Fruit fly (Drosophila melanogaster) whole organism, embryonic: ENCODE results near the gene CG43090.

ENCODE experiments used
- Aef1 ChIP-seq: fragments of 200-800 bp; sonication (Bioruptor generic); IDR thresholded peaks from 3 replicates; pipeline ENCODE4 v1.3.6; 2022; ENCODE audit warnings: missing biosample characterization, missing genetic modification characterization
- B-H1 ChIP-seq: fragments of 200-800 bp; sonication (Bioruptor generic); IDR thresholded peaks from 3 replicates; pipeline ENCODE4 v1.3.6; 2022; ENCODE audit warnings: missing biosample characterization, missing genetic modification characterization
- CG10366 ChIP-seq: fragments of 200-800 bp; sonication (Bioruptor generic); IDR thresholded peaks from 2 replicates; pipeline ENCODE4 v1.3.6; 2022; ENCODE audit warnings: missing biosample characterization, missing genetic modification characterization
- CG10543 ChIP-seq: fragments of 200-800 bp; sonication (Bioruptor generic); optimal IDR thresholded peaks from 3 replicates; lab custom pipeline; 2017; ENCODE audit warnings: missing biosample characterization, mild to moderate bottlenecking, missing genetic modification characterization, moderate library complexity
- CG10565 ChIP-seq: fragments of 200-800 bp; sonication (Bioruptor generic); optimal IDR thresholded peaks from 3 replicates; lab custom pipeline; 2016; ENCODE audit warnings: missing biosample characterization, mild to moderate bottlenecking, missing genetic modification characterization
- CG13287 ChIP-seq: fragments of 200-800 bp; sonication (Bioruptor generic); IDR thresholded peaks from 2 replicates; pipeline ENCODE4 v1.3.6; 2022; ENCODE audit warnings: missing biosample characterization, missing genetic modification characterization; ENCODE audit not compliant: partially characterized antibody
- CG14667 ChIP-seq: fragments of 200-800 bp; sonication (Bioruptor generic); IDR thresholded peaks from 2 replicates; pipeline ENCODE4 v1.3.6; 2022; ENCODE audit warnings: missing biosample characterization, missing genetic modification characterization
- CG14860 ChIP-seq: fragments of 200-800 bp; sonication (Bioruptor generic); IDR thresholded peaks from 3 replicates; pipeline ENCODE4 v1.3.6; 2022; ENCODE audit warnings: missing biosample characterization, missing genetic modification characterization; ENCODE audit not compliant: partially characterized antibody
- CG1602 ChIP-seq: fragments of 200-800 bp; sonication (Bioruptor generic); optimal IDR thresholded peaks from 3 replicates; lab custom pipeline; 2016; ENCODE audit warnings: missing biosample characterization, missing genetic modification characterization
- CG16779 ChIP-seq: fragments of 200-800 bp; sonication (Bioruptor generic); IDR thresholded peaks from 2 replicates; pipeline ENCODE4 v1.3.6; 2022; ENCODE audit warnings: missing biosample characterization, missing genetic modification characterization
- CG17568 ChIP-seq: fragments of 200-800 bp; sonication (Bioruptor generic); optimal IDR thresholded peaks from 2 replicates; lab custom pipeline; 2018; ENCODE audit warnings: missing biosample characterization, mild to moderate bottlenecking, missing genetic modification characterization, moderate library complexity
- CG18476 ChIP-seq: fragments of 200-800 bp; sonication (Bioruptor generic); optimal IDR thresholded peaks from 2 replicates; lab custom pipeline; 2016; ENCODE audit warnings: missing biosample characterization, mild to moderate bottlenecking, missing genetic modification characterization
- CG18764 ChIP-seq: fragments of 200-800 bp; sonication (Bioruptor generic); optimal IDR thresholded peaks from 3 replicates; lab custom pipeline; 2016; ENCODE audit warnings: missing biosample characterization, missing genetic modification characterization
- CG2712 ChIP-seq: fragments of 200-800 bp; optimal IDR thresholded peaks from 3 replicates; lab custom pipeline; 2019; ENCODE audit warnings: missing biosample characterization, mild to moderate bottlenecking, missing genetic modification characterization, moderate library complexity
- CG3065 ChIP-seq: fragments of 200-800 bp; sonication (Bioruptor generic); optimal IDR thresholded peaks from 2 replicates; lab custom pipeline; 2016; ENCODE audit warnings: missing biosample characterization, missing genetic modification characterization
- CG3163 ChIP-seq: fragments of 200-800 bp; sonication (Bioruptor generic); optimal IDR thresholded peaks from 3 replicates; lab custom pipeline; 2016; ENCODE audit warnings: missing biosample characterization, missing genetic modification characterization
- CG32772 ChIP-seq: fragments of 200-800 bp; sonication (Bioruptor generic); IDR thresholded peaks from 2 replicates; pipeline ENCODE4 v1.3.6; 2022; ENCODE audit warnings: missing biosample characterization, missing genetic modification characterization
- CG4854 ChIP-seq: fragments of 200-800 bp; sonication (Bioruptor generic); optimal IDR thresholded peaks from 2 replicates; lab custom pipeline; 2016; ENCODE audit warnings: missing biosample characterization, missing genetic modification characterization, inconsistent platforms
- CG7786 ChIP-seq: fragments of 200-800 bp; sonication (Bioruptor generic); optimal IDR thresholded peaks from 2 replicates; lab custom pipeline; 2016; ENCODE audit warnings: missing biosample characterization, missing genetic modification characterization
- CG7987 ChIP-seq: fragments of 200-800 bp; sonication (Bioruptor generic); optimal IDR thresholded peaks from 2 replicates; lab custom pipeline; 2018; ENCODE audit warnings: missing biosample characterization, mild to moderate bottlenecking, missing genetic modification characterization, moderate library complexity
- CG8388 ChIP-seq: fragments of 200-800 bp; sonication (Bioruptor generic); optimal IDR thresholded peaks from 2 replicates; lab custom pipeline; 2019; ENCODE audit warnings: missing biosample characterization, mild to moderate bottlenecking, missing genetic modification characterization, moderate library complexity
- CG9437 ChIP-seq: fragments of 200-800 bp; sonication (Bioruptor generic); optimal IDR thresholded peaks from 2 replicates; lab custom pipeline; 2018; ENCODE audit warnings: missing biosample characterization, mild to moderate bottlenecking, missing genetic modification characterization
- CG9609 ChIP-seq: fragments of 200-800 bp; sonication (Bioruptor generic); optimal IDR thresholded peaks from 3 replicates; lab custom pipeline; 2016; ENCODE audit warnings: missing biosample characterization, missing genetic modification characterization
- Dip3 ChIP-seq: fragments of 200-800 bp; sonication (Bioruptor generic); optimal IDR thresholded peaks from 3 replicates; lab custom pipeline; 2016; ENCODE audit warnings: missing biosample characterization, missing genetic modification characterization
- E2f2 ChIP-seq: fragments of 200-800 bp; sonication (Bioruptor generic); IDR thresholded peaks from 2 replicates; pipeline ENCODE4 v1.3.6; 2022; ENCODE audit warnings: missing biosample characterization, missing genetic modification characterization
- Ets65A ChIP-seq: fragments of 200-800 bp; sonication (Bioruptor generic); peaks from one replicate; lab custom pipeline; 2016; ENCODE audit warnings: missing biosample characterization, missing genetic modification characterization
- Fer1 ChIP-seq: fragments of 200-800 bp; sonication (Bioruptor generic); optimal IDR thresholded peaks from 2 replicates; lab custom pipeline; 2017; ENCODE audit warnings: missing biosample characterization, mild to moderate bottlenecking, missing genetic modification characterization
- Gug ChIP-seq: fragments of 200-800 bp; sonication (Bioruptor generic); IDR thresholded peaks from 4 replicates; pipeline ENCODE4 v1.3.6; 2022; ENCODE audit warnings: missing biosample characterization, missing genetic modification characterization
- Jarid2 ChIP-seq: fragments of 200-800 bp; sonication (Bioruptor generic); optimal IDR thresholded peaks from 3 replicates; lab custom pipeline; 2017; ENCODE audit warnings: mild to moderate bottlenecking, missing biosample characterization, missing genetic modification reagents, missing genetic modification characterization
- PHDP ChIP-seq: fragments of 200-800 bp; sonication (Bioruptor generic); optimal IDR thresholded peaks from 3 replicates; lab custom pipeline; 2018; ENCODE audit warnings: missing biosample characterization, mild to moderate bottlenecking, missing genetic modification characterization, moderate library complexity
- Rfx ChIP-seq: fragments of 200-800 bp; sonication (Bioruptor generic); IDR thresholded peaks from 2 replicates; pipeline ENCODE4 v1.3.6; 2022; ENCODE audit warnings: missing biosample characterization, missing genetic modification characterization
- Sox100B ChIP-seq: fragments of 200-800 bp; sonication (Bioruptor generic); optimal IDR thresholded peaks from 3 replicates; lab custom pipeline; 2018; ENCODE audit warnings: missing biosample characterization, mild to moderate bottlenecking, missing genetic modification characterization
- Sry-β ChIP-seq: fragments of 200-800 bp; sonication (Bioruptor generic); optimal IDR thresholded peaks from 2 replicates; lab custom pipeline; 2018; ENCODE audit warnings: missing biosample characterization, mild to moderate bottlenecking, missing genetic modification characterization, moderate library complexity
- ara ChIP-seq: fragments of 200-800 bp; sonication (Bioruptor generic); IDR thresholded peaks from 2 replicates; pipeline ENCODE4 v1.3.6; 2022; ENCODE audit warnings: missing biosample characterization, missing genetic modification characterization
- az2 ChIP-seq: fragments of 200-800 bp; sonication (Bioruptor generic); optimal IDR thresholded peaks from 3 replicates; lab custom pipeline; 2016; ENCODE audit warnings: missing biosample characterization, missing genetic modification characterization
- cato ChIP-seq: fragments of 200-800 bp; sonication (Bioruptor generic); optimal IDR thresholded peaks from 2 replicates; lab custom pipeline; 2016; ENCODE audit warnings: missing biosample characterization, missing genetic modification characterization, borderline replicate concordance
- eve ChIP-seq, 2 experiments: fragments of >200 bp; optimal IDR thresholded peaks; 2 replicates each; lab custom pipeline; 2017; ENCODE audit warnings: missing biosample characterization in 2 of 2, missing genetic modification characterization in 2 of 2
- fd96Cb ChIP-seq: fragments of 200-800 bp; sonication (Bioruptor generic); optimal IDR thresholded peaks from 2 replicates; lab custom pipeline; 2018; ENCODE audit warnings: missing biosample characterization, mild to moderate bottlenecking, missing genetic modification characterization, moderate library complexity
- fu2 ChIP-seq: fragments of 200-800 bp; sonication (Bioruptor generic); optimal IDR thresholded peaks from 2 replicates; lab custom pipeline; 2016; ENCODE audit warnings: missing biosample characterization, missing genetic modification characterization
- inv ChIP-seq: fragments of 200-800 bp; sonication (Bioruptor generic); IDR thresholded peaks from 2 replicates; pipeline ENCODE4 v1.3.6; 2022; ENCODE audit warnings: missing biosample characterization, missing genetic modification characterization; ENCODE audit not compliant: partially characterized antibody
- mam ChIP-seq: fragments of 200-800 bp; sonication (Bioruptor generic); optimal IDR thresholded peaks from 3 replicates; lab custom pipeline; 2016; ENCODE audit warnings: missing biosample characterization, missing genetic modification characterization
- mirr ChIP-seq: fragments of 200-800 bp; sonication (Bioruptor generic); optimal IDR thresholded peaks from 3 replicates; lab custom pipeline; 2018; ENCODE audit warnings: missing biosample characterization, mild to moderate bottlenecking, missing genetic modification characterization
- onecut ChIP-seq: fragments of 200-800 bp; sonication (Bioruptor generic); IDR thresholded peaks from 2 replicates; pipeline ENCODE4 v1.3.6; 2022; ENCODE audit warnings: missing biosample characterization, missing genetic modification characterization
- pho ChIP-seq: fragments of 200-800 bp; sonication (Bioruptor generic); optimal IDR thresholded peaks from 2 replicates; lab custom pipeline; 2016; ENCODE audit warnings: missing biosample characterization, missing genetic modification characterization
- pita ChIP-seq: fragments of 200-800 bp; sonication (Bioruptor generic); optimal IDR thresholded peaks from 2 replicates; lab custom pipeline; 2017; ENCODE audit warnings: missing biosample characterization, mild to moderate bottlenecking, missing genetic modification characterization
- pros ChIP-seq: fragments of 200-800 bp; sonication (Bioruptor generic); optimal IDR thresholded peaks from 3 replicates; lab custom pipeline; 2019; ENCODE audit warnings: missing biosample characterization, mild to moderate bottlenecking, missing genetic modification characterization, moderate library complexity
- sima ChIP-seq: fragments of 200-800 bp; sonication (Bioruptor generic); optimal IDR thresholded peaks from 2 replicates; lab custom pipeline; 2016; ENCODE audit warnings: missing biosample characterization, missing genetic modification characterization
- tio ChIP-seq: fragments of 200-800 bp; sonication (Bioruptor generic); optimal IDR thresholded peaks from 2 replicates; lab custom pipeline; 2017; ENCODE audit warnings: missing biosample characterization, missing genetic modification characterization, inconsistent platforms

Gene CG43090

dm6 chrX:6224225-6225190 lies 24.8 kb upstream of the CG43090 start, which contains the start of gene sqh:
TSS of gene sqh (minus strand) at chrX:6225140.
- TF ChIP-seq CG10366 (GFP tag; lab: Robert Waterston, UW) (peak; percentile 89), fd96Cb (tag; lab: Kevin White, UChicago) (peak; percentile 80), CG13287 (GFP tag; lab: Robert Waterston, UW) (peak; percentile 8; the same call in 1 of the 2 replicates), CG9609 (GFP tag; lab: Kevin White, UChicago) (no peak), CG10543 (peak; percentile 93), CG1602 (peak; percentile 68), mam (GFP tag; lab: Kevin White, UChicago) (peak; percentile 54), E2f2 (peak; percentile 71), CG9437 (GFP tag; lab: Kevin White, UChicago) (peak; percentile 77), CG14860 (GFP tag; lab: Robert Waterston, UW) (no peak), CG7786 (GFP tag; lab: Kevin White, UChicago) (peak; percentile 42), Ets65A (GFP tag; lab: Kevin White, UChicago) (peak; percentile 94), az2 (peak; percentile 85), Aef1 (GFP tag; lab: Robert Waterston, UW) (peak; percentile 85), Rfx (peak; percentile 95), CG3163 (no peak), CG17568 (GFP tag; lab: Kevin White, UChicago) (no peak), pros (GFP tag; lab: Kevin White, UChicago) (peak; percentile 40), CG16779 (peak; percentile 60; the same call in 1 of the 2 replicates), CG8388 (GFP tag; lab: Kevin White, UChicago) (peak; percentile 81), ara (peak; percentile 86), CG32772 (GFP tag; lab: Robert Waterston, UW) (peak; percentile 87), B-H1 (GFP tag; lab: Robert Waterston, UW) (peak; percentile 70; the same call in 2 of the 3 replicates), Sry-β (GFP tag; lab: Kevin White, UChicago) (peak; percentile 28), PHDP (tag; lab: Kevin White, UChicago) (peak; percentile 88), tio (no peak), fu2 (GFP tag; lab: Kevin White, UChicago) (no peak), eve (GFP tag; optimal IDR thresholded peaks at IDR 0.05; lab: Kevin White, UChicago) (no peak), sima (GFP tag; lab: Kevin White, UChicago) (no peak), CG2712 (peak; percentile 88), CG14667 (peak; percentile 84), onecut (GFP tag; lab: Robert Waterston, UW) (peak; percentile 83), inv (GFP tag; lab: Robert Waterston, UW) (no peak), Gug (peak; percentile 91), CG4854 (GFP tag; lab: Kevin White, UChicago) (peak; percentile 46), CG7987 (GFP tag; lab: Kevin White, UChicago) (peak; percentile 66), pita (GFP tag; lab: Kevin White, UChicago) (no peak), CG18764 (GFP tag; lab: Kevin White, UChicago) (peak; percentile 50), cato (GFP tag; lab: Kevin White, UChicago) (peak; percentile 62), Sox100B (GFP tag; lab: Kevin White, UChicago) (peak; percentile 90), Dip3 (GFP tag; lab: Kevin White, UChicago) (peak; percentile 63), mirr (peak; percentile 61), pho (GFP tag; lab: Kevin White, UChicago) (peak; percentile 56), CG10565 (no peak), Jarid2 (GFP tag; lab: Kevin White, UChicago) (no peak), CG18476 (GFP tag; lab: Kevin White, UChicago) (peak; percentile 74), CG3065 (GFP tag; lab: Kevin White, UChicago) (peak; percentile 12), Fer1 (GFP tag; lab: Kevin White, UChicago) (peak; percentile 91)
